Worm (Caenorhabditis elegans) whole organism, early embryonic: Measurements from ENCODE around the gene spp-10.

Source experiments
- B0310.2 ChIP-seq: sonication (generic microtip); optimal IDR thresholded peaks from 2 replicates; lab custom pipeline; 2016; ENCODE audit warnings: mild to moderate bottlenecking, missing genetic modification characterization, missing compliant biosample characterization
- F13C5.2 ChIP-seq: sonication (generic microtip); optimal IDR thresholded peaks from 2 replicates; lab custom pipeline; 2017; ENCODE audit warnings: mild to moderate bottlenecking, missing genetic modification characterization, inconsistent platforms, missing compliant biosample characterization
- aly-1 ChIP-seq: sonication (generic microtip); optimal IDR thresholded peaks from 2 replicates; lab custom pipeline; 2016; ENCODE audit warnings: missing genetic modification characterization, missing compliant biosample characterization
- ama-1 ChIP-seq: fragments of 150-350 bp; optimal IDR thresholded peaks from 2 replicates; lab custom pipeline; 2014
- ceh-13 ChIP-seq: fragments of 200-800 bp; sonication (Bioruptor generic); optimal IDR thresholded peaks from 2 replicates; lab custom pipeline; 2018; ENCODE audit warnings: mild to moderate bottlenecking, missing genetic modification characterization, missing compliant biosample characterization
- ceh-36 ChIP-seq: sonication (generic microtip); optimal IDR thresholded peaks from 2 replicates; lab custom pipeline; 2016; ENCODE audit warnings: missing genetic modification characterization, inconsistent platforms, missing compliant biosample characterization
- ets-7 ChIP-seq: sonication (generic microtip); optimal IDR thresholded peaks from 2 replicates; lab custom pipeline; 2016; ENCODE audit warnings: missing genotype, missing genetic modification characterization, missing compliant biosample characterization
- flt-1 ChIP-seq: fragments of 200-800 bp; sonication (Bioruptor generic); IDR thresholded peaks from 2 replicates; pipeline ENCODE4 v1.3.6; 2022; ENCODE audit warnings: missing genetic modification characterization, missing compliant biosample characterization
- hmbx-1 ChIP-seq: sonication (generic microtip); optimal IDR thresholded peaks from 2 replicates; lab custom pipeline; 2016; ENCODE audit warnings: mild to moderate bottlenecking, missing genetic modification characterization, missing compliant biosample characterization
- hmg-4 ChIP-seq: fragments of 200-800 bp; sonication (Bioruptor generic); optimal IDR thresholded peaks from 2 replicates; lab custom pipeline; 2018; ENCODE audit warnings: mild to moderate bottlenecking, missing genetic modification characterization, missing compliant biosample characterization
- hnd-1 ChIP-seq: sonication (generic microtip); optimal IDR thresholded peaks from 2 replicates; lab custom pipeline; 2016; ENCODE audit warnings: missing genetic modification characterization, missing compliant biosample characterization
- pes-1 ChIP-seq: fragments of 200-800 bp; sonication (Bioruptor generic); IDR thresholded peaks from 2 replicates; pipeline ENCODE4 v1.3.6; 2022; ENCODE audit warnings: missing genetic modification reagents, missing genetic modification characterization, missing compliant biosample characterization
- scrt-1 ChIP-seq: fragments of 200-800 bp; sonication (Bioruptor generic); IDR thresholded peaks from 2 replicates; pipeline ENCODE4 v1.3.6; 2022; ENCODE audit warnings: missing genetic modification characterization, missing compliant biosample characterization
- sea-1 ChIP-seq: fragments of 200-800 bp; sonication (Bioruptor generic); conservative IDR thresholded peaks from 2 replicates; pipeline ENCODE4 v1.3.6; 2022; ENCODE audit warnings: missing genetic modification characterization, missing compliant biosample characterization
- tbx-11 ChIP-seq: fragments of 200-800 bp; sonication (Bioruptor generic); IDR thresholded peaks from 2 replicates; pipeline ENCODE4 v1.3.6; 2022; ENCODE audit warnings: missing genetic modification characterization, missing compliant biosample characterization
- tbx-37 ChIP-seq: fragments of 200-800 bp; sonication (Bioruptor generic); conservative IDR thresholded peaks from 2 replicates; pipeline ENCODE4 v1.3.6; 2022; ENCODE audit warnings: missing genetic modification reagents, missing genetic modification characterization, missing compliant biosample characterization
- tra-4 ChIP-seq: sonication (generic microtip); optimal IDR thresholded peaks from 2 replicates; lab custom pipeline; 2017; ENCODE audit warnings: missing genetic modification characterization, missing compliant biosample characterization

spp-10 gene

DNA sequence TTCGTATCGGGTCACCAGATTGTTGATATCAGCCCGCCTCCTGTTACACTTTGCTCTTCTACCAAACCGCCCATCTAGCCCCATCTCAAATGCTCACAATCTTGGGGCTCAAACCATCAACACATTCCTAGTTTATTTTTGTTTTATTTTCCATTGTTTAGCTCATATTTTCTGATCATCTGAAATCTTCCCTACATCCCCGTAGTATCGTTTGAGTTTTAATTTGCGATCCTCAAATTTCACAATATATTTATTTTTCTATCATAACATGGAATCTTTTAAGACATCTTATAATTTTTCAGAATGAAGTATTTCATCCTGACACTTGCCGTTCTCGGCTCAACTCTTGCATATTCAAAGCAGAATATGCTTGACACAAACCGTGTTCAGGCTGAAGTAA is at the start of gene spp-10:
Gene spp-10 (plus strand): TSS at position 301 of the 400 bp plus-strand sequence.
- TF ChIP-seq tra-4 (no peak), flt-1 (GFP tag; lab: Robert Waterston, UW) (no peak), F13C5.2 (tag; lab: Kevin White, UChicago) (no peak), ama-1 (no peak), hmg-4 (GFP tag; lab: Kevin White, UChicago) (no peak)

DNA sequence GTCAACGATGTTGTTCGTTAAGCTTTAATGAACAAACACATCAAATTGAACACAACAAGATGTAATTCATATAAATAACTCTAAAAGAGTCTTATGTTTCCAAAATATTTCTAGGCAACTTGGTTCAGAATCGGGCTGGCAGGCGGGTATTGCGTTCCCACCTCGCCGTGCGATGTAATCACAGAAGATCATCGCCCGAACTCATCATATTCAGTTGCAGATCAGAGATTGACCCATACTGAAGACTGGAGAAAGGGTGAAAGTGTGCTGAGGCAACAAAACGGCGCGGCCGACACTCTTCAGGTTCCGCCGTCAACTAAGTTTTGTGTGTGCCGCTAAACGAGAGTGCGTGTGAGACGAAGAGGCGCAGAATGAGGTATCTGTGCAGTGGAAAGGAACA is 48.5 kb upstream of the spp-10 start:
- TF ChIP-seq scrt-1 (GFP tag; lab: Robert Waterston, UW) (no peak), hmbx-1 (tag; lab: Kevin White, UChicago) (no peak), tbx-11 (no peak), sea-1 (peak; percentile 48; the same call in 1 of the 2 replicates), flt-1 (GFP tag; lab: Robert Waterston, UW) (peak; percentile 11; the same call in 1 of the 2 replicates), F13C5.2 (tag; lab: Kevin White, UChicago) (peak; percentile 59), tra-4 (peak; percentile 16), pes-1 (GFP tag; lab: Robert Waterston, UW) (peak; percentile 59), ceh-36 (tag; lab: Kevin White, UChicago) (peak; percentile 12), hnd-1 (no peak), ets-7 (peak; percentile 1), ama-1 (peak; percentile 92), aly-1 (peak; percentile 59), tbx-37 (GFP tag; lab: Robert Waterston, UW) (no peak), B0310.2 (tag; lab: Kevin White, UChicago) (peak; percentile 28), hmg-4 (GFP tag; lab: Kevin White, UChicago) (no peak)

- peak; percentile 51 for TF ChIP-seq ama-1
- no peak; the same call in 1 of the 2 replicates for TF ChIP-seq pes-1 (GFP tag; lab: Robert Waterston, UW)
- TF ChIP-seq ets-7 = no peak
- no peak for TF ChIP-seq B0310.2 (tag; lab: Kevin White, UChicago)
- no peak for TF ChIP-seq tbx-11
- no peak for TF ChIP-seq ceh-13 (GFP tag; lab: Kevin White, UChicago)
- peak; percentile 11 for TF ChIP-seq aly-1
- no peak for TF ChIP-seq hmbx-1 (tag; lab: Kevin White, UChicago)
- TF ChIP-seq scrt-1 (GFP tag; lab: Robert Waterston, UW) = no peak
- no peak for TF ChIP-seq hnd-1
- 0 out of 2 replicates have a peak, but pooled peaks have one; percentile 35 for TF ChIP-seq flt-1 (GFP tag; lab: Robert Waterston, UW)
- TF ChIP-seq sea-1 = no peak; the same call in 1 of the 2 replicates
- no peak for TF ChIP-seq F13C5.2 (tag; lab: Kevin White, UChicago)
- no peak for TF ChIP-seq hmg-4 (GFP tag; lab: Kevin White, UChicago)
- no peak for TF ChIP-seq ceh-36 (tag; lab: Kevin White, UChicago)
- 0 out of 2 replicates have a peak, but pooled peaks have one; percentile 10 for TF ChIP-seq tbx-37 (GFP tag; lab: Robert Waterston, UW)
- TF ChIP-seq tra-4 = no peak
These were observed 45.2 kb upstream of the spp-10 start for ce11 chrIV:8431567-8432458.

DNA sequence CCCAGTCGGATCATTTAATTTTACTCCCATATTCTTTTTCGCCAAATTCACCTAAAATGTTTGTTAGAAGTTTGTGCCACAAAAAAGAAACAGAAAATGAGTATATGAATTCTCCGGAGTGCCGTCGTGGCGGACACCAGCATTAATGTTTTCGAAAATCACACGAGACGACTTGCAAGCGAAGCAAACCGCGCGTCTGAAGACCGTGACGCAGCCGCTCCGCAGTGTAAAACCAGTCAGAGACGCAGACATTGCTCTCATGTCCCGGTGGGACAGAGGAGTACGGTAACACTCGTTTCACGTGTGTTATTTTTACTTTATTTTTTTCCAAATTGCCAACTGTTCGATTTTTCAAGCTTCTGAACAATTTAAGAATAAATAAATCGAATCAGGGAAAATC is 44.3 kb upstream of the spp-10 start, which contains the start of the genes T26A8.4 and pdtf-1:
Gene T26A8.4 (minus strand): TSS at position 185 of the 400 bp plus-strand sequence.
Gene pdtf-1 (plus strand): TSS at position 330 of the 400 bp plus-strand sequence.
- TF ChIP-seq ets-7 (no peak), scrt-1 (GFP tag; lab: Robert Waterston, UW) (0 out of 2 replicates have a peak, but pooled peaks have one; percentile 38), tra-4 (no peak), hnd-1 (no peak), ama-1 (peak; percentile 36), flt-1 (GFP tag; lab: Robert Waterston, UW) (peak; percentile 37; the same call in 1 of the 2 replicates), hmbx-1 (tag; lab: Kevin White, UChicago) (peak; percentile 27), F13C5.2 (tag; lab: Kevin White, UChicago) (peak; percentile 69), hmg-4 (GFP tag; lab: Kevin White, UChicago) (peak; percentile 77), tbx-11 (no peak), B0310.2 (tag; lab: Kevin White, UChicago) (peak; percentile 37), aly-1 (no peak)

ce11 chrIV:8446904-8447303 is 30.1 kb upstream of the spp-10 start, which contains the start of gene T01B11.1:
Gene T01B11.1 (plus strand): TSS chrIV:8447204.
- no peak for TF ChIP-seq ceh-13 (GFP tag; lab: Kevin White, UChicago)
- no peak for TF ChIP-seq ets-7
- TF ChIP-seq hnd-1 = no peak
- TF ChIP-seq flt-1 (GFP tag; lab: Robert Waterston, UW) = no peak
- TF ChIP-seq hmg-4 (GFP tag; lab: Kevin White, UChicago) = no peak

ce11 chrIV:8449869-8450268 is 27.1 kb upstream of the spp-10 start:
- TF ChIP-seq ama-1 = no peak
- TF ChIP-seq aly-1 = no peak
- no peak for TF ChIP-seq tbx-11
- TF ChIP-seq flt-1 (GFP tag; lab: Robert Waterston, UW) = no peak
- TF ChIP-seq tbx-37 (GFP tag; lab: Robert Waterston, UW) = no peak
- TF ChIP-seq ceh-13 (GFP tag; lab: Kevin White, UChicago) = no peak
- TF ChIP-seq pes-1 (GFP tag; lab: Robert Waterston, UW) = no peak
- TF ChIP-seq sea-1 = no peak
- no peak for TF ChIP-seq hmg-4 (GFP tag; lab: Kevin White, UChicago)
- TF ChIP-seq hnd-1 = no peak
- no peak for TF ChIP-seq hmbx-1 (tag; lab: Kevin White, UChicago)
- TF ChIP-seq ceh-36 (tag; lab: Kevin White, UChicago) = no peak
- TF ChIP-seq scrt-1 (GFP tag; lab: Robert Waterston, UW) = no peak
- TF ChIP-seq ets-7 = no peak
- no peak for TF ChIP-seq F13C5.2 (tag; lab: Kevin White, UChicago)

DNA sequence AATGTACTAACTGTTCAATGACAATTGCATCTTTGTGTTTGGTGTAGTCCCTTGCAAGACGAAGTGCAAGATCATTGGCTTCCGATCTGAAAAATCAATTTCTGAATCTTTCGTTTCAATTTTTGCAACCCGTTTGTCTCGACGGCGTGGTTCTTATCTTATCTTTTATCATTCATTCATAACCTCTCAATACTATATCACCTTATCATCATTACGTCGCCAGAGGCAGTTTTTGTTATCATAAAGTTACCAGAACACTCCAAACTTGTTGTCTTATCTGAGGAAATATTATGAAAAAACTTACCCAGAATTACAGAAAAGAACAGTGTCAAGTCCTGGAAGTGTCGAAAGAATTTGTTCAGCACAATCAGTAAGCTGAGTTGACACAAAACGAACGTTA is 26.4 kb upstream of the spp-10 start:
- TF ChIP-seq ama-1 (no peak), scrt-1 (GFP tag; lab: Robert Waterston, UW) (no peak), hmg-4 (GFP tag; lab: Kevin White, UChicago) (no peak), B0310.2 (tag; lab: Kevin White, UChicago) (no peak), hmbx-1 (tag; lab: Kevin White, UChicago) (no peak), hnd-1 (no peak), aly-1 (no peak), sea-1 (no peak), flt-1 (GFP tag; lab: Robert Waterston, UW) (no peak), tbx-11 (no peak), F13C5.2 (tag; lab: Kevin White, UChicago) (no peak), tbx-37 (GFP tag; lab: Robert Waterston, UW) (no peak), ceh-13 (GFP tag; lab: Kevin White, UChicago) (no peak), ets-7 (no peak), tra-4 (no peak), ceh-36 (tag; lab: Kevin White, UChicago) (no peak), pes-1 (GFP tag; lab: Robert Waterston, UW) (no peak)
